Worm (Caenorhabditis elegans) whole organism, L3 larva: ENCODE results near the gene srj-10.

ENCODE experiments used
- aly-2 ChIP-seq: fragments of 150-350 bp; optimal IDR thresholded peaks from 2 replicates; lab custom pipeline; 2014; ENCODE audit warnings: missing biosample characterization, missing genetic modification characterization
- ama-1 ChIP-seq: fragments of 150-350 bp; optimal IDR thresholded peaks from 2 replicates; lab custom pipeline; 2018
- ceh-16 ChIP-seq: sonication (generic microtip); optimal IDR thresholded peaks from 2 replicates; lab custom pipeline; 2017; ENCODE audit warnings: missing biosample characterization, missing genetic modification characterization
- ceh-82 ChIP-seq: fragments of 150-350 bp; optimal IDR thresholded peaks from 2 replicates; lab custom pipeline; 2014; ENCODE audit warnings: missing biosample characterization, missing genetic modification characterization
- ceh-9 ChIP-seq: sonication (generic microtip); optimal IDR thresholded peaks from 2 replicates; lab custom pipeline; 2018; ENCODE audit warnings: missing biosample characterization, missing genetic modification characterization
- daf-12 ChIP-seq: fragments of 150-350 bp; optimal IDR thresholded peaks from 2 replicates; lab custom pipeline; 2014; ENCODE audit warnings: missing biosample characterization, missing genetic modification reagents, missing genetic modification characterization
- egl-5 ChIP-seq: fragments of 150-350 bp; optimal IDR thresholded peaks from 2 replicates; lab custom pipeline; 2017; ENCODE audit warnings: missing biosample characterization, missing genetic modification reagents, missing genetic modification characterization, inconsistent platforms
- elt-2 ChIP-seq: sonication (generic microtip); optimal IDR thresholded peaks from 2 replicates; lab custom pipeline; 2016; ENCODE audit warnings: missing genetic modification reagents, mild to moderate bottlenecking, missing genetic modification characterization, missing compliant biosample characterization
- eor-1 ChIP-seq, 2 experiments: fragments of 150-350 bp; optimal IDR thresholded peaks; 2 replicates each; lab custom pipeline; 2014 to 2018; ENCODE audit warnings: missing biosample characterization in 2 of 2, missing genetic modification characterization in 2 of 2
- hmg-11 ChIP-seq: sonication (generic microtip); optimal IDR thresholded peaks from 2 replicates; lab custom pipeline; 2016; ENCODE audit warnings: missing genetic modification characterization, missing compliant biosample characterization
- lin-15B ChIP-seq: fragments of 150-350 bp; optimal IDR thresholded peaks from 2 replicates; lab custom pipeline; 2014; ENCODE audit warnings: missing biosample characterization, missing genetic modification characterization
- lsy-12 ChIP-seq: sonication (generic microtip); optimal IDR thresholded peaks from 2 replicates; lab custom pipeline; 2016; ENCODE audit warnings: mild to moderate bottlenecking, missing genetic modification characterization, missing compliant biosample characterization
- mml-1 ChIP-seq: fragments of 150-350 bp; sonication (generic microtip); optimal IDR thresholded peaks from 3 replicates; lab custom pipeline; 2014; ENCODE audit warnings: missing biosample characterization, missing genetic modification characterization
- nhr-11 ChIP-seq: fragments of 150-350 bp; optimal IDR thresholded peaks from 2 replicates; lab custom pipeline; 2014; ENCODE audit warnings: missing biosample characterization, missing genetic modification characterization
- nhr-12 ChIP-seq: fragments of 150-350 bp; optimal IDR thresholded peaks from 2 replicates; lab custom pipeline; 2014; ENCODE audit warnings: missing biosample characterization, missing genetic modification characterization
- nhr-237 ChIP-seq: fragments of 150-350 bp; optimal IDR thresholded peaks from 2 replicates; lab custom pipeline; 2014; ENCODE audit warnings: missing biosample characterization, missing genetic modification characterization
- nhr-28 ChIP-seq: fragments of 150-350 bp; optimal IDR thresholded peaks from 2 replicates; lab custom pipeline; 2014; ENCODE audit warnings: missing biosample characterization, missing genetic modification characterization
- nhr-43 ChIP-seq: sonication (generic microtip); optimal IDR thresholded peaks from 2 replicates; lab custom pipeline; 2016; ENCODE audit warnings: mild to moderate bottlenecking, missing genetic modification characterization, missing compliant biosample characterization; ENCODE audit not compliant: poor library complexity, severe bottlenecking
- nhr-76 ChIP-seq: fragments of 150-350 bp; sonication (generic microtip); optimal IDR thresholded peaks from 5 replicates; lab custom pipeline; 2014; ENCODE audit warnings: missing biosample characterization, missing genetic modification characterization
- nhr-77 ChIP-seq: fragments of 150-350 bp; optimal IDR thresholded peaks from 2 replicates; lab custom pipeline; 2014; ENCODE audit warnings: missing biosample characterization, missing genetic modification characterization
- pha-4 ChIP-seq: fragments of 150-350 bp; optimal IDR thresholded peaks from 2 replicates; lab custom pipeline; 2014; ENCODE audit warnings: missing biosample characterization, missing genetic modification reagents, missing genetic modification characterization
- pqm-1 ChIP-seq: fragments of 150-350 bp; optimal IDR thresholded peaks from 2 replicates; lab custom pipeline; 2017; ENCODE audit warnings: missing biosample characterization, missing genetic modification characterization, inconsistent platforms
- sea-2 ChIP-seq: fragments of 150-350 bp; sonication (generic microtip); optimal IDR thresholded peaks from 4 replicates; lab custom pipeline; 2014; ENCODE audit warnings: missing biosample characterization, missing genetic modification reagents, missing genetic modification characterization
- skn-1 ChIP-seq: fragments of 150-350 bp; optimal IDR thresholded peaks from 2 replicates; lab custom pipeline; 2014; ENCODE audit warnings: missing biosample characterization, missing genetic modification characterization
- snpc-4 ChIP-seq: fragments of 150-350 bp; optimal IDR thresholded peaks from 2 replicates; lab custom pipeline; 2014; ENCODE audit warnings: missing biosample characterization, missing genetic modification characterization
- unc-39 ChIP-seq: sonication (generic microtip); optimal IDR thresholded peaks from 4 replicates; lab custom pipeline; 2017; ENCODE audit warnings: missing biosample characterization, missing genetic modification characterization
- zag-1 ChIP-seq: fragments of 150-350 bp; optimal IDR thresholded peaks from 2 replicates; lab custom pipeline; 2014; ENCODE audit warnings: missing biosample characterization, missing genetic modification characterization
- ztf-11 ChIP-seq: fragments of 150-350 bp; optimal IDR thresholded peaks from 2 replicates; lab custom pipeline; 2014; ENCODE audit warnings: missing biosample characterization, missing genetic modification characterization
- ztf-4 ChIP-seq: fragments of 150-350 bp; optimal IDR thresholded peaks from 2 replicates; lab custom pipeline; 2014; ENCODE audit warnings: missing biosample characterization, missing genetic modification characterization

Gene srj-10

ce11 chrV:16080039-16080438 is 6.3 kb upstream of the srj-10 start:
- TF ChIP-seq pqm-1 (tag; lab: Kevin White, UChicago) (peak; percentile 74), elt-2 (tag; lab: Kevin White, UChicago) (peak; percentile 84), ceh-16 (tag; lab: Kevin White, UChicago) (no peak)

DNA sequence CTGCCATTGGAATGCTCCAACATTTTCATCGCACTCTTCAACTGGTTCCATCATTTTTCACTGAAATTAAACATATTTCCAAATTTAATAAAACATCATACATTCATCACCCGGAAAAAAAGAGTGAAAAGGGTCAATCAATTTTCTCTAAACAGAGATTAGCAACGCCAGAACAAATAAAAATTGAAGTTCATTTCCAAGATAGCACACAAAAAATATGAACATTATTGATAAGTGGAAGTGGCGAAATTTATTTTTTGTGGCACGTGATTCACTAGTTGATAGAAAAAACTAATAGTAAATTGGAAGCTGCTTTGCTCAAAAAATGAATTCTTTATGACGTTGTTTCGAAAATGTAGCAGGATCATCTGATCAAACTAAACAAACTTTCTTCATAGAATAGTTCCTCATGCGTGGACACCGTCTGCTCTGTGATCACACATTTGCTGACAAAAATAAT is 1.5 kb upstream of the srj-10 start, which contains the start of the genes F14H3.12 and srj-29:
Gene F14H3.12 (minus strand): TSS at position 74 of the 460 bp plus-strand sequence.
Gene srj-29 (plus strand): TSS at position 410 of the 460 bp plus-strand sequence.
- no peak for TF ChIP-seq nhr-77
- peak; percentile 79 for TF ChIP-seq elt-2 (tag; lab: Kevin White, UChicago)
- peak; percentile 47 for TF ChIP-seq pqm-1 (tag; lab: Kevin White, UChicago)

ce11 chrV:16071167-16071566 is 2.6 kb downstream of the srj-10 start, which contains the start of gene nhr-176:
Gene nhr-176 (plus strand): TSS chrV:16071325.
- TF ChIP-seq nhr-76 (tag; lab: Kevin White, UChicago) (no peak), elt-2 (tag; lab: Kevin White, UChicago) (peak; percentile 55), nhr-12 (tag; lab: Kevin White, UChicago) (no peak), pqm-1 (tag; lab: Kevin White, UChicago) (peak; percentile 38), ceh-9 (tag; lab: Kevin White, UChicago) (no peak), nhr-43 (tag; lab: Kevin White, UChicago) (no peak), ceh-16 (tag; lab: Kevin White, UChicago) (no peak), sea-2 (no peak), ama-1 (lab: Kevin White, UChicago) (no peak)

ce11 chrV:16068938-16069337 is 4.8 kb downstream of the srj-10 start, which contains the start of gene cyp-35D1:
Gene cyp-35D1 (plus strand): TSS chrV:16069238.
- TF ChIP-seq ztf-11 (no peak), nhr-28 (tag; lab: Kevin White, UChicago) (no peak), egl-5 (tag; lab: Kevin White, UChicago) (no peak), zag-1 (tag; lab: Kevin White, UChicago) (no peak), hmg-11 (tag; lab: Kevin White, UChicago) (no peak), daf-12 (tag; lab: Kevin White, UChicago) (no peak), nhr-77 (no peak), ceh-9 (tag; lab: Kevin White, UChicago) (no peak), eor-1 (tag; optimal IDR thresholded peaks at IDR 0.05; lab: Kevin White, UChicago) (no peak)

ce11 chrV:16062788-16063187 is 11.0 kb downstream of the srj-10 start, which contains the start of gene F14H3.14:
Gene F14H3.14 (minus strand): TSS chrV:16062888.
- TF ChIP-seq nhr-77 (no peak), nhr-11 (tag; lab: Kevin White, UChicago) (no peak), sea-2 (no peak), egl-5 (tag; lab: Kevin White, UChicago) (no peak), ztf-11 (no peak)

ce11 chrV:16061993-16062392 is 11.8 kb downstream of the srj-10 start, which contains the start of gene fbxa-100:
Gene fbxa-100 (minus strand): TSS chrV:16062093.
- TF ChIP-seq skn-1 (tag; lab: Kevin White, UChicago), result no peak
- TF ChIP-seq ceh-82 (tag; lab: Kevin White, UChicago), result no peak
- no peak for TF ChIP-seq aly-2 (tag; lab: Kevin White, UChicago)
- TF ChIP-seq unc-39 (tag; lab: Kevin White, UChicago), result no peak
- TF ChIP-seq snpc-4, result no peak
- TF ChIP-seq pha-4 (tag; lab: Kevin White, UChicago), result no peak
- no peak for TF ChIP-seq sea-2
- no peak for TF ChIP-seq lsy-12 (tag; lab: Kevin White, UChicago)

- TF ChIP-seq elt-2 (tag; lab: Kevin White, UChicago) (no peak), hmg-11 (tag; lab: Kevin White, UChicago) (no peak), snpc-4 (no peak), lin-15B (tag; lab: Kevin White, UChicago) (no peak), ztf-11 (no peak), daf-12 (tag; lab: Kevin White, UChicago) (no peak)
Observed at ce11 chrV:16060135-16060534, 13.6 kb downstream of the srj-10 start, which contains the start of gene F14H3.15. Gene F14H3.15 (minus strand): TSS chrV:16060235.

- TF ChIP-seq elt-2 (tag; lab: Kevin White, UChicago), result no peak
- no peak for TF ChIP-seq ztf-4
- TF ChIP-seq ceh-82 (tag; lab: Kevin White, UChicago), result no peak
- no peak for TF ChIP-seq pha-4 (tag; lab: Kevin White, UChicago)
- no peak for TF ChIP-seq nhr-237
- no peak for TF ChIP-seq mml-1
Observed at ce11 chrV:16058872-16059271, 14.9 kb downstream of the srj-10 start, which contains the start of gene F14H3.6. Gene F14H3.6 (minus strand): TSS chrV:16058893.
